Worm (Caenorhabditis elegans): ENCODE measurements around the gene irg-2.

DNA sequence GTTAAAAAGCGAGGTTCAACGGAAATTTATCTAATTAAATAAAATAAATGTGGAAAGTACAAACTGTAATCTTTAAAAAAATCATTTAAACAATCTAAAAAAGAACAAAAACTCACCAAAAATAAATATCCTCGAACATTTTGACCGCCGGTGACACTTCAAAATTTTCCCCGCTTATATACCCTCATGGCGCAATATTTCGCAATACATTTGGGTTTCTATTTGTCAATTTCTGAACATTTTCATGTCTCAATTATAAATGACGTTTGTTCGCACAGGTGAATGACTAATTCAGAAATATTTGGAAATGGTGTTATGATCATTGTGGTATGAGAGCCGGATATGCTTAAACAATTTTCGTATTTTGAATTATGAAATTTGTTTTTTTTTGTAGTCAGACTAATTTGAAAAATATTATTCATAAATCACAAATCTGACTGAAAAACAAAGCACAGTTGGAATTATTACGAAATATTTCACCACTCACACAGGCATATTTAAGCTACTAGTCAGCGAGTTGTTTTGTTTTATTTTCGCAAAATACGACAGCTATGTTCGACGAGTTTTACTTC is at the start of gene irg-2, which contains the start of gene C49G7.10:
- TF ChIP-seq tbx-37 (GFP tag; conservative IDR thresholded peaks at IDR 0.05) (no peak), tbx-11 (GFP tag; IDR thresholded peaks at IDR 0.05) (no peak), sea-1 (GFP tag; conservative IDR thresholded peaks at IDR 0.05) (no peak), ama-1 (optimal IDR thresholded peaks at IDR 0.05) (no peak)

Measured in whole organism, early embryonic.